Fruit fly (Drosophila melanogaster): Measurements from ENCODE around the gene CG5466.

dm6 chr3R:20604078-20604477, 13.6 kb upstream of the CG5466 start:
- no peak for TF ChIP-seq CG8478 (optimal IDR thresholded peaks at IDR 0.05)
- TF ChIP-seq CTCF (optimal IDR thresholded peaks at IDR 0.05), result no peak
